Fruit fly (Drosophila melanogaster) whole organism, pupa: ENCODE results near the gene CG15209.

ENCODE experiments used
- CG15710 ChIP-seq: fragments of 200-800 bp; sonication (Bioruptor generic); optimal IDR thresholded peaks from 2 replicates; lab custom pipeline; 2018; ENCODE audit warnings: missing biosample characterization, mild to moderate bottlenecking, missing genetic modification characterization, moderate library complexity
- CG32121 ChIP-seq: fragments of 200-800 bp; sonication (Bioruptor generic); IDR thresholded peaks from 2 replicates; pipeline ENCODE4 v1.3.6; 2022; ENCODE audit warnings: missing biosample characterization, missing genetic modification characterization
- CG4496 ChIP-seq: fragments of 200-800 bp; sonication (Bioruptor generic); IDR thresholded peaks from 3 replicates; pipeline ENCODE4 v1.3.6; 2022; ENCODE audit warnings: missing biosample characterization, missing genetic modification characterization
- CG8159 ChIP-seq: fragments of 200-800 bp; sonication (Bioruptor generic); optimal IDR thresholded peaks from 3 replicates; lab custom pipeline; 2018; ENCODE audit warnings: missing biosample characterization, mild to moderate bottlenecking, missing genetic modification characterization, moderate library complexity
- CG9948 ChIP-seq: fragments of 200-800 bp; sonication (Bioruptor generic); optimal IDR thresholded peaks from 2 replicates; lab custom pipeline; 2018; ENCODE audit warnings: missing biosample characterization, mild to moderate bottlenecking, missing genetic modification characterization, moderate library complexity
- D1 ChIP-seq: fragments of 200-800 bp; sonication (Bioruptor generic); optimal IDR thresholded peaks from 2 replicates; lab custom pipeline; 2018; ENCODE audit warnings: missing biosample characterization, mild to moderate bottlenecking, missing genetic modification characterization, moderate library complexity
- Snoo ChIP-seq: fragments of 200-800 bp; sonication (Bioruptor generic); optimal IDR thresholded peaks from 3 replicates; lab custom pipeline; 2017; ENCODE audit warnings: missing biosample characterization, mild to moderate bottlenecking, missing genetic modification characterization, inconsistent platforms

dm6 chrX:10825349-10826129, 16.5 kb upstream of the CG15209 start:
- TF ChIP-seq CG15710: no peak
- no peak for TF ChIP-seq CG8159 (tag; lab: Kevin White, UChicago)
- no peak for TF ChIP-seq CG9948 (tag; lab: Kevin White, UChicago)
- TF ChIP-seq CG4496 (GFP tag; lab: Robert Waterston, UW): no peak
- no peak for TF ChIP-seq CG32121
- TF ChIP-seq D1 (tag; lab: Kevin White, UChicago): no peak
- no peak for TF ChIP-seq Snoo (tag; lab: Kevin White, UChicago)
